Fruit fly (Drosophila melanogaster): ENCODE data around the gene CG13481.

CG13481 gene

dm6 chr3L:14320571-14320970, 48.9 kb downstream of the CG13481 start:
- TF ChIP-seq fd96Ca (GFP tag; IDR thresholded peaks at IDR 0.05), result no peak
- peak; percentile 11 for TF ChIP-seq CG9948 (tag; optimal IDR thresholded peaks at IDR 0.05)
- no peak for TF ChIP-seq rn (GFP tag; IDR thresholded peaks at IDR 0.05)
- TF ChIP-seq CG4496 (GFP tag; IDR thresholded peaks at IDR 0.05), result 0 out of 3 replicates have a peak, but pooled peaks have one; percentile 18

dm6 chr3L:14319192-14319591, 50.3 kb downstream of the CG13481 start:
- TF ChIP-seq EcR (GFP tag; optimal IDR thresholded peaks at IDR 0.05) (no peak), gl (tag; optimal IDR thresholded peaks at IDR 0.05) (no peak), CG14655 (GFP tag; optimal IDR thresholded peaks at IDR 0.05) (peak; percentile 33), D1 (tag; optimal IDR thresholded peaks at IDR 0.05) (no peak), Snoo (tag; optimal IDR thresholded peaks at IDR 0.05) (no peak), fd96Ca (GFP tag; IDR thresholded peaks at IDR 0.05) (0 out of 3 replicates have a peak, but pooled peaks have one; percentile 22), Ets98B (GFP tag; IDR thresholded peaks at IDR 0.05) (peak; percentile 30; the same call in 1 of the 2 replicates), Pif1A (GFP tag; optimal IDR thresholded peaks at IDR 0.05) (no peak)

Data from whole organism, pupa.